Worm (Caenorhabditis elegans): ENCODE data around the gene R31.2.

Gene R31.2

DNA sequence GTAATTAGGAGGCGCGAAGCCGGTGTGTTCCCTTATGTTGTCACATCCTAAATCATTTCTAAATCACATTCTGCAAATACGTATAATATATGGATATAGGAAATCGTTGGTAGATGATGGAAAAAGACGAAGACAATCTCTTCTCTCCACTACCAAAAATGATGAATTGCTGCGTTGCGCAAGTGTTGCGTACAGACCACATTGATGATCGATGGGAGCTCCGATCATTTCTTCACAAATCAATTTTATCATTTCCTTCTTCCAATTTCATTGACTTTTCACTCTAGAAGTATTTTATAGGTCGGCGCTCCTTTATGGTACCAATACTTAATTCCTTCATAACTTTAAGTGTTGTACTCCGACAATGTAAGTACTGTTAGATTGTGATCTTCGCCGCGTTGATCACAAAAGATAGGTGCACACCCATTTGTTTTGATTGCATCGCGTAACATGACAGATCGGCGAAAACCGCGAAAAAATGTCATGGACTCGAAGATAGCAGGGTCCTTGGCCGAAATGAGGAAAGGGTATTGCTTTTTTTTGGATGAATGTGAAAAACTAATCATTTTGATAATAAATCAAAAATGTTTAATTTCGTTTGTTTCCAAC is 32.2 kb downstream of the R31.2 start:
- TF ChIP-seq elt-3 (tag; optimal IDR thresholded peaks at IDR 0.05), result no peak
- TF ChIP-seq elt-1 (tag; optimal IDR thresholded peaks at IDR 0.05), result peak; percentile 24

DNA sequence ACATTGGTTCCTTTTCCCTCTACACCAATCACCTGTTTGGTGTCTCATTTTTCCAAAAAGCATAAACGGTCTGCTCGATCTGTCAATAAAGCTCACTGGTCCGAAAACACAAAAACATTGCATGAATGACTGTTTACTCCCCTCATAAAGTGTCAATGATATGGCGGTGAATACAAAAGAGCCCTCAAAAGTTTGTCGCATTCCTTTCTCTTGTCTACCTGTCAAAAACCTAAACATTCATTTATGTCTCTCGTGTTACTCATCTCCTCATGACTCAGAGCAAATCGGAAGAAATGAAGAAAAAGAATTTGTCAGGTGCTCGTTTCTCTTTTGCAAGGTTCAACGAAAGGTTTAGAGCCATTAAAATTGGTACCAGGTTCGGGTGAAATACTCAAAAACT is 33.9 kb downstream of the R31.2 start:
- no peak for TF ChIP-seq unc-55 (GFP tag; optimal IDR thresholded peaks at IDR 0.05)
- TF ChIP-seq nhr-237 (tag; optimal IDR thresholded peaks at IDR 0.05), result no peak
- TF ChIP-seq lin-13 (GFP tag; optimal IDR thresholded peaks at IDR 0.05), result no peak
- no peak for TF ChIP-seq lin-39 (tag; optimal IDR thresholded peaks at IDR 0.05)
- TF ChIP-seq ceh-16 (tag; optimal IDR thresholded peaks at IDR 0.05), result no peak
- TF ChIP-seq lsy-2 (tag; optimal IDR thresholded peaks at IDR 0.05), result no peak
- TF ChIP-seq R02D3.7 (tag; optimal IDR thresholded peaks at IDR 0.05), result no peak
- no peak for TF ChIP-seq nhr-77 (tag; optimal IDR thresholded peaks at IDR 0.05)
- TF ChIP-seq nhr-10 (tag; optimal IDR thresholded peaks at IDR 0.05), result no peak
- TF ChIP-seq mab-5 (tag; optimal IDR thresholded peaks at IDR 0.05), result no peak
- TF ChIP-seq sem-4 (tag; optimal IDR thresholded peaks at IDR 0.05), result no peak
- TF ChIP-seq ama-1 (optimal IDR thresholded peaks at IDR 0.05), result no peak
- no peak for TF ChIP-seq nhr-12 (tag; optimal IDR thresholded peaks at IDR 0.05)

DNA sequence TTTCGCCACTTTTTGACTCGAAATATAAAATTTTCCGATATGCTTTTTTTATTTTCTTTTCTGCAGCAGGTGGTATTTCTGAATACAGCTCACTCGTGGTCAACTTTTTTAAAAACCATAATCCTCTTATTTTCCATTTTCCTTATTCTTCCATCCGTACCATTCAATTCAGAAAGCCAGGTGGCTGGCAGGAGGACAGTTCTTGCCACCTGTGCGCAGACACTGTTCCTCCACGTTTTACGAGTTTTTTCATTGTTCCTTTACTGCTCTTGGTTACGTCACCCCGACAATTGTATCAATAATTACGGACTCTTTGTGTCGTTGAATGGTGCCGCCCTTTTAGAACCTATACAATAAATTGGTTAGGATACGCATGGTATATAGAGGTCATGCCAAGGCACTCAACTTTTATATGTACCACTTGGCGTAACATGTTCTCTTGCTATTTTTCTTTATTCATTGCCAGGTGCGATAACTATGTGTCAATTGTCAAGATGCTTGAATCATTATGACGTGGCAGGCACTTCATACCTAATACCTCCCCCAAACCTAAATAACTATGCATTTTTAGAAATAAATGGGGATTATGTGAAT is 35.6 kb downstream of the R31.2 start:
- TF ChIP-seq nhr-6 (tag; optimal IDR thresholded peaks at IDR 0.05) (no peak), lsy-2 (tag; optimal IDR thresholded peaks at IDR 0.05) (no peak), F13H6.1 (tag; optimal IDR thresholded peaks at IDR 0.05) (no peak), ztf-1 (GFP tag; conservative IDR thresholded peaks at IDR 0.05) (no peak), mbf-1 (tag; optimal IDR thresholded peaks at IDR 0.05) (no peak), ama-1 (optimal IDR thresholded peaks at IDR 0.05) (no peak), nhr-12 (tag; optimal IDR thresholded peaks at IDR 0.05) (no peak), Y55F3AM.14 (GFP tag; optimal IDR thresholded peaks at IDR 0.05) (no peak), peb-1 (tag; optimal IDR thresholded peaks at IDR 0.05) (no peak), nhr-11 (tag; optimal IDR thresholded peaks at IDR 0.05) (no peak), R02D3.7 (tag; optimal IDR thresholded peaks at IDR 0.05) (no peak), nhr-23 (tag; optimal IDR thresholded peaks at IDR 0.05) (no peak), nhr-25 (tag; optimal IDR thresholded peaks at IDR 0.05) (no peak)

ce11 chrV:11953621-11954020 is 36.2 kb downstream of the R31.2 start:
- TF ChIP-seq elt-3 (tag; optimal IDR thresholded peaks at IDR 0.05), result no peak
- TF ChIP-seq mdl-1 (tag; optimal IDR thresholded peaks at IDR 0.05), result no peak
- TF ChIP-seq nhr-21 (tag; optimal IDR thresholded peaks at IDR 0.05), result no peak
- no peak for TF ChIP-seq nhr-10 (tag; optimal IDR thresholded peaks at IDR 0.05)

DNA sequence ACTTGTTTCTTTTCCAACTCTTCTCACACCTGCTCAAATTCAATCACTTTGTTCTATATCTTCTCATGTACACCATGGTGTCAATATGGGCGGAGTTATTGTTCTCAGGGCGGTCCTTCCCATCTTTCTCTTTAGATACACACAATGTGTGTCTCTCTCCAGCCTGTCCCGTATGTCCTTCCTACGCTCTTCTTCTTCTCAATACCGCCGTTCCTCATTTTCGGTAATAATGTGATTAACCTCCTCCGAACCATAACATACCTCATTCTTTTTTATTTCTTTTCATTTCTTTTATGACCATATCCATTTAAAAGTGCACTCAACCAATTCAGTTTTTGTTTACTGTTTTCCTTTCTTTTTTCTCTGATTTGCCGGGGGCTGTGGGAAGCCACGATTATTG is 38.2 kb downstream of the R31.2 start:
- TF ChIP-seq sma-9 (GFP tag; optimal IDR thresholded peaks at IDR 0.05), result no peak
- TF ChIP-seq sma-9 (tag; optimal IDR thresholded peaks at IDR 0.05), result no peak
- no peak for TF ChIP-seq sma-3 (GFP tag; optimal IDR thresholded peaks at IDR 0.05)
- no peak for TF ChIP-seq ZK546.5 (tag; optimal IDR thresholded peaks at IDR 0.05)
- TF ChIP-seq ztf-11 (tag; optimal IDR thresholded peaks at IDR 0.05), result no peak
- no peak for TF ChIP-seq nhr-11 (tag; optimal IDR thresholded peaks at IDR 0.05)
- no peak for TF ChIP-seq mbf-1 (tag; optimal IDR thresholded peaks at IDR 0.05)
- no peak for TF ChIP-seq lin-11 (tag; optimal IDR thresholded peaks at IDR 0.05)
- no peak for TF ChIP-seq elt-1 (tag; optimal IDR thresholded peaks at IDR 0.05)
- no peak for TF ChIP-seq C34F6.9 (tag; optimal IDR thresholded peaks at IDR 0.05)
- TF ChIP-seq alr-1 (tag; optimal IDR thresholded peaks at IDR 0.05), result no peak
- TF ChIP-seq nhr-129 (tag; optimal IDR thresholded peaks at IDR 0.05), result no peak
- TF ChIP-seq lin-13 (GFP tag; optimal IDR thresholded peaks at IDR 0.05), result no peak
- no peak for TF ChIP-seq ztf-1 (GFP tag; conservative IDR thresholded peaks at IDR 0.05)
